Worm (Caenorhabditis elegans): ENCODE data around the gene T22B7.8.

The T22B7.8 gene

DNA sequence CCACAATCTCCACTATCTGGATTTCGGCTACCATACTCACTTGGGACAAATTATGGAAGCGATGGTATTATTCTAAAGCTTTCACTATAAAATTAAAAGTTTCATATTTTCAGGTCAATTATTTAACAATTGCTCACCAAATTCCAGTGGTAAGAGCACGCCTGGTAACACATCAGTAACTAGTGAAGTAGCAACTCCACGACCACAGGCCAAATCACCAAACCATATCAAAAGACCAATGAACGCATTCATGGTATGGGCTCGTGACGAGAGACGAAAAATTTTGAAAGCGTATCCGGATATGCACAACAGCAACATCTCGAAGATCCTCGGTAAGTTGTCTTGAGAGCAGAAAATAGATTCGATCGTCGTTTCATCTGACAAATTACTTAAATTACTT is 40.9 kb downstream of the T22B7.8 start:
- no peak for TF ChIP-seq sox-2 (GFP tag; IDR thresholded peaks at IDR 0.05)
- TF ChIP-seq npax-4 (tag; optimal IDR thresholded peaks at IDR 0.05), result no peak
- no peak for TF ChIP-seq ahr-1 (tag; optimal IDR thresholded peaks at IDR 0.05)
- no peak for TF ChIP-seq Y22D7AL.16 (tag; optimal IDR thresholded peaks at IDR 0.05)
- no peak for TF ChIP-seq syd-9 (tag; optimal IDR thresholded peaks at IDR 0.05)
- TF ChIP-seq rnt-1 (tag; optimal IDR thresholded peaks at IDR 0.05), result no peak
- TF ChIP-seq C38D4.7 (GFP tag; optimal IDR thresholded peaks at IDR 0.05), result no peak
- no peak for TF ChIP-seq ama-1 (optimal IDR thresholded peaks at IDR 0.05)
- no peak for TF ChIP-seq lim-6 (tag; optimal IDR thresholded peaks at IDR 0.05)

ce11 chrX:5680125-5680524 is 48.4 kb downstream of the T22B7.8 start, which contains the start of gene set-19:
Gene set-19 (minus strand): TSS chrX:5680225.
- no peak for TF ChIP-seq gmeb-2 (tag; optimal IDR thresholded peaks at IDR 0.05)
- TF ChIP-seq zip-5 (tag; optimal IDR thresholded peaks at IDR 0.05), result no peak
- TF ChIP-seq nhr-11 (tag; optimal IDR thresholded peaks at IDR 0.05), result no peak
- TF ChIP-seq ceh-19 (GFP tag; optimal IDR thresholded peaks at IDR 0.05), result no peak
- TF ChIP-seq sox-4 (tag; optimal IDR thresholded peaks at IDR 0.05), result no peak
- TF ChIP-seq ceh-18 (tag; optimal IDR thresholded peaks at IDR 0.05), result no peak
- no peak for TF ChIP-seq pros-1 (tag; optimal IDR thresholded peaks at IDR 0.05)
- TF ChIP-seq ceh-14 (tag; optimal IDR thresholded peaks at IDR 0.05), result no peak
- no peak for TF ChIP-seq ceh-30 (tag; optimal IDR thresholded peaks at IDR 0.05)
- TF ChIP-seq sox-2 (GFP tag; IDR thresholded peaks at IDR 0.05), result no peak
- TF ChIP-seq unc-42 (tag; optimal IDR thresholded peaks at IDR 0.05), result no peak
- no peak for TF ChIP-seq unc-86 (tag; optimal IDR thresholded peaks at IDR 0.05)
- no peak for TF ChIP-seq ceh-31 (tag; optimal IDR thresholded peaks at IDR 0.05)
- TF ChIP-seq elt-4 (tag; optimal IDR thresholded peaks at IDR 0.05), result no peak
- no peak for TF ChIP-seq lim-6 (tag; optimal IDR thresholded peaks at IDR 0.05)
- TF ChIP-seq hlh-30 (tag; optimal IDR thresholded peaks at IDR 0.05; ENCODE audit: insufficient read depth), result no peak
- TF ChIP-seq ztf-16 (tag; optimal IDR thresholded peaks at IDR 0.05), result no peak
- TF ChIP-seq dve-1 (tag; optimal IDR thresholded peaks at IDR 0.05), result no peak
- TF ChIP-seq C08G9.2 (tag; optimal IDR thresholded peaks at IDR 0.05), result no peak
- TF ChIP-seq ets-4 (tag; optimal IDR thresholded peaks at IDR 0.05), result no peak

- TF ChIP-seq ceh-2 (tag; optimal IDR thresholded peaks at IDR 0.05) (peak; percentile 70), unc-42 (tag; optimal IDR thresholded peaks at IDR 0.05) (peak; percentile 32), ceh-34 (tag; optimal IDR thresholded peaks at IDR 0.05) (peak; percentile 79), unc-55 (GFP tag; optimal IDR thresholded peaks at IDR 0.05) (peak; percentile 78), rnt-1 (tag; optimal IDR thresholded peaks at IDR 0.05) (peak; percentile 88), hlh-13 (GFP tag; optimal IDR thresholded peaks at IDR 0.05) (peak; percentile 44), fax-1 (tag; optimal IDR thresholded peaks at IDR 0.05) (peak; percentile 25), C38D4.7 (GFP tag; optimal IDR thresholded peaks at IDR 0.05) (no peak), ceh-6 (GFP tag; optimal IDR thresholded peaks at IDR 0.05) (peak; percentile 19), lim-6 (tag; optimal IDR thresholded peaks at IDR 0.05) (no peak), F13H6.1 (tag; optimal IDR thresholded peaks at IDR 0.05) (peak; percentile 62), ceh-19 (GFP tag; optimal IDR thresholded peaks at IDR 0.05) (peak; percentile 67), syd-9 (tag; optimal IDR thresholded peaks at IDR 0.05) (peak; percentile 75), sdc-2 (tag; optimal IDR thresholded peaks at IDR 0.05) (peak; percentile 84), ztf-16 (tag; optimal IDR thresholded peaks at IDR 0.05) (no peak), ceh-48 (tag; optimal IDR thresholded peaks at IDR 0.05) (peak; percentile 51), ceh-18 (tag; optimal IDR thresholded peaks at IDR 0.05) (peak; percentile 73), nfya-1 (tag; optimal IDR thresholded peaks at IDR 0.05) (peak; percentile 88), pax-1 (tag; optimal IDR thresholded peaks at IDR 0.05) (no peak), hlh-8 (tag; optimal IDR thresholded peaks at IDR 0.05) (peak; percentile 47), elt-4 (tag; optimal IDR thresholded peaks at IDR 0.05) (no peak), dmd-4 (tag; optimal IDR thresholded peaks at IDR 0.05; ENCODE audit: borderline replicate concordance) (peak; percentile 15), madf-2 (tag; optimal IDR thresholded peaks at IDR 0.05) (peak; percentile 32), eyg-1 (tag; optimal IDR thresholded peaks at IDR 0.05) (peak; percentile 13), C08G9.2 (tag; optimal IDR thresholded peaks at IDR 0.05) (peak; percentile 47), nhr-232 (tag; optimal IDR thresholded peaks at IDR 0.05) (peak; percentile 15), ttx-3 (tag; optimal IDR thresholded peaks at IDR 0.05) (peak; percentile 38), ets-4 (tag; optimal IDR thresholded peaks at IDR 0.05) (peak; percentile 10), ceh-14 (tag; optimal IDR thresholded peaks at IDR 0.05) (peak; percentile 49), ceh-45 (GFP tag; IDR thresholded peaks at IDR 0.05) (no peak), pros-1 (tag; optimal IDR thresholded peaks at IDR 0.05) (peak; percentile 63), hlh-6 (tag; optimal IDR thresholded peaks at IDR 0.05) (peak; percentile 46), mec-3 (tag; optimal IDR thresholded peaks at IDR 0.05; ENCODE audit: borderline replicate concordance) (no peak), pat-9 (tag; optimal IDR thresholded peaks at IDR 0.05) (no peak), Y22D7AL.16 (tag; optimal IDR thresholded peaks at IDR 0.05) (peak; percentile 10), tbx-2 (tag; optimal IDR thresholded peaks at IDR 0.05) (peak; percentile 82)
Measured at ce11 chrX:5686065-5686464, 54.3 kb downstream of the T22B7.8 start, which contains the start of gene set-20. Gene set-20 (minus strand): TSS chrX:5686158.

All from whole organism, late embryonic.